Worm (Caenorhabditis elegans) whole organism, L2 larva: ENCODE measurements around the gene isp-1.
A peak's percentile ranks its signal among the peaks of the same experiment; 100 is the strongest.

Source experiments
- C34F6.9 ChIP-seq: fragments of 150-350 bp; optimal IDR thresholded peaks from 2 replicates; lab custom pipeline; 2014; ENCODE audit warnings: missing biosample characterization, missing genetic modification characterization
- F13H6.1 ChIP-seq: sonication (generic microtip); optimal IDR thresholded peaks from 2 replicates; lab custom pipeline; 2016; ENCODE audit warnings: missing genetic modification characterization, missing compliant biosample characterization
- R02D3.7 ChIP-seq: fragments of 150-350 bp; optimal IDR thresholded peaks from 2 replicates; lab custom pipeline; 2014; ENCODE audit warnings: missing biosample characterization, missing genetic modification characterization
- Y55F3AM.14 ChIP-seq: fragments of 200-800 bp; sonication (Bioruptor generic); optimal IDR thresholded peaks from 2 replicates; lab custom pipeline; 2018; ENCODE audit warnings: mild to moderate bottlenecking, missing genetic modification characterization, missing compliant biosample characterization
- ZK546.5 ChIP-seq: sonication (generic microtip); optimal IDR thresholded peaks from 2 replicates; lab custom pipeline; 2017; ENCODE audit warnings: missing biosample characterization, missing genetic modification characterization
- alr-1 ChIP-seq: fragments of 150-350 bp; optimal IDR thresholded peaks from 2 replicates; lab custom pipeline; 2014; ENCODE audit warnings: missing biosample characterization, missing genetic modification characterization
- aly-2 ChIP-seq: fragments of 150-350 bp; optimal IDR thresholded peaks from 2 replicates; lab custom pipeline; 2014; ENCODE audit warnings: missing biosample characterization, missing genetic modification characterization
- blmp-1 ChIP-seq: sonication (generic microtip); optimal IDR thresholded peaks from 2 replicates; lab custom pipeline; 2017; ENCODE audit warnings: missing genetic modification characterization, mild to moderate bottlenecking, missing compliant biosample characterization, antibody characterized with exemption, moderate library complexity; ENCODE audit not compliant: insufficient read depth
- ceh-16 ChIP-seq: fragments of 150-350 bp; optimal IDR thresholded peaks from 2 replicates; lab custom pipeline; 2014; ENCODE audit warnings: missing biosample characterization, missing genetic modification characterization
- ceh-82 ChIP-seq: fragments of 150-350 bp; optimal IDR thresholded peaks from 2 replicates; lab custom pipeline; 2014; ENCODE audit warnings: missing biosample characterization, missing genetic modification characterization
- crh-2 ChIP-seq: sonication (generic microtip); optimal IDR thresholded peaks from 2 replicates; lab custom pipeline; 2017; ENCODE audit warnings: missing biosample characterization, missing genetic modification characterization
- egl-27 ChIP-seq: sonication (generic microtip); optimal IDR thresholded peaks from 3 replicates; lab custom pipeline; 2017; ENCODE audit warnings: missing biosample characterization, missing genetic modification reagents, missing genetic modification characterization
- elt-1 ChIP-seq: fragments of 150-350 bp; optimal IDR thresholded peaks from 2 replicates; lab custom pipeline; 2014; ENCODE audit warnings: missing biosample characterization, missing genetic modification characterization
- fos-1 ChIP-seq: fragments of 150-350 bp; optimal IDR thresholded peaks from 2 replicates; lab custom pipeline; 2014; ENCODE audit warnings: missing biosample characterization, missing genetic modification characterization
- gmeb-1 ChIP-seq: fragments of 150-350 bp; optimal IDR thresholded peaks from 2 replicates; lab custom pipeline; 2014; ENCODE audit warnings: missing biosample characterization, missing genetic modification characterization
- lin-11 ChIP-seq: fragments of 150-350 bp; sonication (generic microtip); optimal IDR thresholded peaks from 2 replicates; lab custom pipeline; 2014; ENCODE audit warnings: missing biosample characterization, missing genetic modification characterization, inconsistent platforms, mixed read lengths
- lin-13 ChIP-seq: fragments of 150-350 bp; optimal IDR thresholded peaks from 2 replicates; lab custom pipeline; 2014; ENCODE audit warnings: missing biosample characterization, missing genetic modification reagents, missing genetic modification characterization
- lsy-2 ChIP-seq, 2 experiments: fragments of 150-350 bp in 1 of 2; sonication (generic microtip) in 1 of 2; optimal IDR thresholded peaks; 2 replicates each; lab custom pipeline; 2014 to 2017; ENCODE audit warnings: missing biosample characterization in 2 of 2, missing genetic modification characterization in 2 of 2
- mab-5 ChIP-seq: fragments of 150-350 bp; optimal IDR thresholded peaks from 2 replicates; lab custom pipeline; 2014; ENCODE audit warnings: missing biosample characterization, missing genetic modification characterization
- mbf-1 ChIP-seq: sonication (generic microtip); optimal IDR thresholded peaks from 2 replicates; lab custom pipeline; 2017; ENCODE audit warnings: missing biosample characterization, missing genetic modification characterization
- mdl-1 ChIP-seq, 2 experiments: fragments of 150-350 bp in 1 of 2; sonication (generic microtip) in 1 of 2; optimal IDR thresholded peaks; 2 replicates each; lab custom pipeline; 2017; ENCODE audit warnings: missing biosample characterization in 2 of 2, missing genetic modification characterization in 2 of 2
- nhr-10 ChIP-seq: sonication (generic microtip); optimal IDR thresholded peaks from 2 replicates; lab custom pipeline; 2017; ENCODE audit warnings: missing biosample characterization, missing genetic modification characterization
- nhr-11 ChIP-seq: fragments of 150-350 bp; optimal IDR thresholded peaks from 2 replicates; lab custom pipeline; 2014; ENCODE audit warnings: missing biosample characterization, missing genetic modification characterization
- nhr-12 ChIP-seq: fragments of 150-350 bp; optimal IDR thresholded peaks from 2 replicates; lab custom pipeline; 2014; ENCODE audit warnings: missing biosample characterization, missing genetic modification characterization
- nhr-129 ChIP-seq: fragments of 150-350 bp; optimal IDR thresholded peaks from 2 replicates; lab custom pipeline; 2014; ENCODE audit warnings: missing biosample characterization, missing genetic modification characterization
- nhr-21 ChIP-seq: fragments of 150-350 bp; optimal IDR thresholded peaks from 2 replicates; lab custom pipeline; 2014; ENCODE audit warnings: missing biosample characterization, missing genetic modification characterization
- nhr-23 ChIP-seq: fragments of 150-350 bp; optimal IDR thresholded peaks from 2 replicates; lab custom pipeline; 2014; ENCODE audit warnings: missing biosample characterization, missing genetic modification reagents, missing genetic modification characterization
- nhr-237 ChIP-seq: fragments of 150-350 bp; optimal IDR thresholded peaks from 2 replicates; lab custom pipeline; 2014; ENCODE audit warnings: missing biosample characterization, missing genetic modification characterization
- nhr-25 ChIP-seq: fragments of 150-350 bp; sonication (generic microtip); optimal IDR thresholded peaks from 3 replicates; lab custom pipeline; 2014; ENCODE audit warnings: missing biosample characterization, missing genetic modification characterization
- nhr-6 ChIP-seq: fragments of 150-350 bp; optimal IDR thresholded peaks from 2 replicates; lab custom pipeline; 2014; ENCODE audit warnings: missing biosample characterization, missing genetic modification characterization
- nhr-77 ChIP-seq: fragments of 150-350 bp; optimal IDR thresholded peaks from 2 replicates; lab custom pipeline; 2014; ENCODE audit warnings: missing biosample characterization, missing genetic modification characterization
- sem-4 ChIP-seq: fragments of 150-350 bp; optimal IDR thresholded peaks from 2 replicates; lab custom pipeline; 2014; ENCODE audit warnings: missing biosample characterization, missing genetic modification reagents, missing genetic modification characterization
- skn-1 ChIP-seq: sonication (generic microtip); optimal IDR thresholded peaks from 2 replicates; lab custom pipeline; 2017; ENCODE audit warnings: missing biosample characterization, missing genetic modification characterization
- sma-3 ChIP-seq: sonication (generic microtip); optimal IDR thresholded peaks from 2 replicates; lab custom pipeline; 2016; ENCODE audit warnings: missing genetic modification reagents, missing genetic modification characterization, missing compliant biosample characterization
- sma-9 ChIP-seq, 2 experiments: fragments of 150-350 bp in 1 of 2; sonication (generic microtip) in 1 of 2; optimal IDR thresholded peaks; 2 replicates each; lab custom pipeline; 2014 to 2016; ENCODE audit warnings: missing genetic modification characterization in 2 of 2, mild to moderate bottlenecking in 1 of 2, missing biosample characterization in 1 of 2, missing compliant biosample characterization in 1 of 2, missing genetic modification reagents in 1 of 2, moderate library complexity in 1 of 2
- snpc-4 ChIP-seq: fragments of 150-350 bp; optimal IDR thresholded peaks from 2 replicates; lab custom pipeline; 2014; ENCODE audit warnings: missing biosample characterization, missing genetic modification characterization
- unc-55 ChIP-seq: fragments of 150-350 bp; sonication (generic microtip); optimal IDR thresholded peaks from 3 replicates; lab custom pipeline; 2014; ENCODE audit warnings: missing biosample characterization, missing genetic modification reagents, missing genetic modification characterization
- zag-1 ChIP-seq: fragments of 150-350 bp; optimal IDR thresholded peaks from 2 replicates; lab custom pipeline; 2014; ENCODE audit warnings: missing biosample characterization, missing genetic modification characterization
- ztf-1 ChIP-seq: fragments of 200-800 bp; sonication (Bioruptor generic); conservative IDR thresholded peaks from 2 replicates; pipeline ENCODE4 v1.3.6; 2022; ENCODE audit warnings: missing genetic modification characterization, missing compliant biosample characterization
- ztf-4 ChIP-seq: fragments of 150-350 bp; optimal IDR thresholded peaks from 2 replicates; lab custom pipeline; 2014; ENCODE audit warnings: missing biosample characterization, missing genetic modification characterization

The isp-1 gene

ce11 chrIV:8136005-8136512, at the start of gene isp-1, which contains the start of gene islo-1:
TSS of gene isp-1 (minus strand) at chrIV:8136055.
TSS of gene islo-1 (plus strand) at chrIV:8136389.
- no peak for TF ChIP-seq aly-2 (tag; lab: Kevin White, UChicago)
- peak in 1 of 2 experiments; percentile 44 for TF ChIP-seq mdl-1 (tag; optimal IDR thresholded peaks at IDR 0.05; lab: Kevin White, UChicago)
- no peak for TF ChIP-seq R02D3.7
- TF ChIP-seq ztf-4, result no peak
- no peak for TF ChIP-seq nhr-21 (tag; lab: Kevin White, UChicago)
- peak; percentile 76 for TF ChIP-seq unc-55 (GFP tag; lab: Kevin White, UChicago)
- TF ChIP-seq sma-3 (GFP tag; lab: Kevin White, UChicago), result no peak
- no peak for TF ChIP-seq nhr-10 (tag; lab: Kevin White, UChicago)
- TF ChIP-seq nhr-23 (tag; lab: Kevin White, UChicago), result no peak
- peak; percentile 6 for TF ChIP-seq sma-9 (GFP tag; optimal IDR thresholded peaks at IDR 0.05; lab: Kevin White, UChicago)
- no peak for TF ChIP-seq sma-9 (tag; optimal IDR thresholded peaks at IDR 0.05; lab: Kevin White, UChicago)
- TF ChIP-seq lsy-2 (tag; optimal IDR thresholded peaks at IDR 0.05; lab: Kevin White, UChicago), result peak in 1 of 2 experiments; percentile 69
- no peak for TF ChIP-seq mbf-1 (tag; lab: Kevin White, UChicago)
- TF ChIP-seq ztf-1, result no peak
- no peak for TF ChIP-seq blmp-1 (tag; lab: Kevin White, UChicago)
- peak; percentile 80 for TF ChIP-seq nhr-129 (tag; lab: Kevin White, UChicago)
- TF ChIP-seq nhr-77, result no peak
- no peak for TF ChIP-seq nhr-11
- peak; percentile 58 for TF ChIP-seq crh-2 (tag; lab: Kevin White, UChicago)
- TF ChIP-seq F13H6.1, result peak; percentile 43
- TF ChIP-seq egl-27, result no peak
- peak; percentile 81 for TF ChIP-seq C34F6.9
- TF ChIP-seq nhr-237 (tag; lab: Kevin White, UChicago), result no peak
- TF ChIP-seq ceh-82 (tag; lab: Kevin White, UChicago), result no peak
- TF ChIP-seq gmeb-1 (tag; lab: Kevin White, UChicago), result no peak
- no peak for TF ChIP-seq zag-1
- no peak for TF ChIP-seq ceh-16 (tag; lab: Kevin White, UChicago)
- TF ChIP-seq lin-13 (GFP tag; lab: Kevin White, UChicago), result no peak
- peak; percentile 36 for TF ChIP-seq lin-11 (tag; lab: Kevin White, UChicago)
- TF ChIP-seq sem-4, result no peak
- TF ChIP-seq skn-1 (tag; lab: Kevin White, UChicago), result no peak
- TF ChIP-seq alr-1 (tag; lab: Kevin White, UChicago), result no peak
- peak; percentile 45 for TF ChIP-seq fos-1
- TF ChIP-seq nhr-6, result no peak
- no peak for TF ChIP-seq elt-1 (tag; lab: Kevin White, UChicago)
- no peak for TF ChIP-seq mab-5 (tag; lab: Kevin White, UChicago)
- TF ChIP-seq nhr-25 (tag; lab: Kevin White, UChicago), result peak; percentile 20
- no peak for TF ChIP-seq nhr-12 (tag; lab: Kevin White, UChicago)
- TF ChIP-seq snpc-4 (tag; lab: Kevin White, UChicago), result no peak

- TF ChIP-seq Y55F3AM.14 (GFP tag; lab: Kevin White, UChicago) (peak; percentile 42), nhr-11 (no peak), crh-2 (tag; lab: Kevin White, UChicago) (peak; percentile 39), alr-1 (tag; lab: Kevin White, UChicago) (peak; percentile 32), lin-13 (GFP tag; lab: Kevin White, UChicago) (peak; percentile 14), unc-55 (GFP tag; lab: Kevin White, UChicago) (peak; percentile 66), sma-9 (GFP tag; optimal IDR thresholded peaks at IDR 0.05; lab: Kevin White, UChicago) (peak; percentile 61), sma-9 (tag; optimal IDR thresholded peaks at IDR 0.05; lab: Kevin White, UChicago) (no peak), lsy-2 (tag; optimal IDR thresholded peaks at IDR 0.05; lab: Kevin White, UChicago) (peak in 1 of 2 experiments; percentile 44), gmeb-1 (tag; lab: Kevin White, UChicago) (no peak), zag-1 (peak; percentile 28), mdl-1 (tag; optimal IDR thresholded peaks at IDR 0.05; lab: Kevin White, UChicago) (peak in 1 of 2 experiments; percentile 7), sem-4 (peak; percentile 51), F13H6.1 (peak; percentile 71), nhr-129 (tag; lab: Kevin White, UChicago) (peak; percentile 65), ZK546.5 (tag; lab: Kevin White, UChicago) (no peak), lin-11 (tag; lab: Kevin White, UChicago) (peak; percentile 83), C34F6.9 (peak; percentile 73), mab-5 (tag; lab: Kevin White, UChicago) (no peak)
- TF ChIP-seq, all 48 proteins: peak for 14
These were observed 47.5 kb upstream of the isp-1 start for ce11 chrIV:8183313-8183712.
